Worm (Caenorhabditis elegans): ENCODE data around the gene vha-6.

- TF ChIP-seq W03F9.2 (tag; optimal IDR thresholded peaks at IDR 0.05) = no peak
- no peak for TF ChIP-seq him-1 (tag; optimal IDR thresholded peaks at IDR 0.05)
- TF ChIP-seq dao-5 (tag; optimal IDR thresholded peaks at IDR 0.05) = no peak
These were observed 15.4 kb upstream of the vha-6 start for ce11 chrII:11453639-11454038.

All from whole organism, L4/young adult.